Fruit fly (Drosophila melanogaster) whole organism, embryonic: ENCODE data around the gene Slob.
A peak's percentile ranks its signal among the peaks of the same experiment; 100 is the strongest.

Experiments used
- CG2875 ChIP-seq: fragments of 200-800 bp; sonication (Bioruptor generic); optimal IDR thresholded peaks from 2 replicates; lab custom pipeline; 2017; ENCODE audit warnings: missing biosample characterization, mild to moderate bottlenecking, missing genetic modification characterization, missing genetic modification reagents
- CG5245 ChIP-seq: fragments of 200-800 bp; sonication (Bioruptor generic); optimal IDR thresholded peaks from 3 replicates; lab custom pipeline; 2016; ENCODE audit warnings: missing biosample characterization, missing genetic modification characterization
- CG6813 ChIP-seq: fragments of 200-800 bp; sonication (Bioruptor generic); optimal IDR thresholded peaks from 2 replicates; lab custom pipeline; 2017; ENCODE audit warnings: missing biosample characterization, missing genetic modification characterization, mild to moderate bottlenecking, moderate library complexity, missing genetic modification reagents
- CG9437 ChIP-seq: fragments of 200-800 bp; sonication (Bioruptor generic); optimal IDR thresholded peaks from 2 replicates; lab custom pipeline; 2018; ENCODE audit warnings: missing biosample characterization, mild to moderate bottlenecking, missing genetic modification characterization
- Camta ChIP-seq: fragments of 200-800 bp; sonication (Bioruptor generic); optimal IDR thresholded peaks from 2 replicates; lab custom pipeline; 2016; ENCODE audit warnings: missing biosample characterization, missing genetic modification characterization
- HLHmδ ChIP-seq: fragments of 200-800 bp; sonication (Bioruptor generic); optimal IDR thresholded peaks from 2 replicates; lab custom pipeline; 2018; ENCODE audit warnings: missing biosample characterization, mild to moderate bottlenecking, missing genetic modification characterization, moderate library complexity
- Hmx ChIP-seq: fragments of 200-800 bp; sonication (Bioruptor generic); optimal IDR thresholded peaks from 2 replicates; lab custom pipeline; 2016; ENCODE audit warnings: missing biosample characterization, missing genetic modification characterization
- Optix ChIP-seq: fragments of 200-800 bp; sonication (Bioruptor generic); IDR thresholded peaks from 3 replicates; pipeline ENCODE4 v1.3.6; 2022; ENCODE audit warnings: missing biosample characterization, missing genetic modification characterization
- pnt ChIP-seq: fragments of 200-800 bp; sonication (Bioruptor generic); optimal IDR thresholded peaks from 3 replicates; lab custom pipeline; 2016; ENCODE audit warnings: missing biosample characterization, missing genetic modification characterization

- TF ChIP-seq Camta (GFP tag; lab: Kevin White, UChicago) (no peak), CG5245 (GFP tag; lab: Kevin White, UChicago) (no peak), CG6813 (GFP tag; lab: Kevin White, UChicago) (no peak), HLHmδ (GFP tag; lab: Kevin White, UChicago) (no peak), Hmx (GFP tag; lab: Kevin White, UChicago) (no peak), CG9437 (GFP tag; lab: Kevin White, UChicago) (no peak), Optix (GFP tag; lab: Robert Waterston, UW) (0 out of 3 replicates have a peak, but pooled peaks have one; percentile 15), CG2875 (GFP tag; lab: Kevin White, UChicago) (no peak), pnt (no peak)
Observed at dm6 chr2L:7592858-7593257, 82.0 kb downstream of the Slob start.
